Fruit fly (Drosophila melanogaster) whole organism, embryonic: Measurements from ENCODE around the gene ZIPIC.

ENCODE experiments used
- Asciz ChIP-seq: fragments of 200-800 bp; sonication (Bioruptor generic); optimal IDR thresholded peaks from 2 replicates; lab custom pipeline; 2017; ENCODE audit warnings: missing biosample characterization, mild to moderate bottlenecking, missing genetic modification characterization, missing genetic modification reagents
- Atf-2 ChIP-seq: fragments of 200-800 bp; sonication (Bioruptor generic); optimal IDR thresholded peaks from 2 replicates; lab custom pipeline; 2016; ENCODE audit warnings: missing biosample characterization, missing genetic modification characterization
- BEAF-32 ChIP-seq: fragments of 200-800 bp; sonication (Bioruptor generic); optimal IDR thresholded peaks from 3 replicates; lab custom pipeline; 2017; ENCODE audit warnings: missing biosample characterization, missing genetic modification characterization, mild to moderate bottlenecking, moderate library complexity, missing genetic modification reagents
- CG10321 ChIP-seq: fragments of 200-800 bp; sonication (Bioruptor generic); IDR thresholded peaks from 2 replicates; pipeline ENCODE4 v1.3.6; 2022; ENCODE audit warnings: missing biosample characterization, missing genetic modification characterization
- CG11695 ChIP-seq: fragments of 200-800 bp; sonication (Bioruptor generic); IDR thresholded peaks from 3 replicates; pipeline ENCODE4 v1.3.6; 2022; ENCODE audit warnings: missing biosample characterization, missing genetic modification characterization
- CG11696 ChIP-seq: fragments of 200-800 bp; sonication (Bioruptor generic); IDR thresholded peaks from 2 replicates; pipeline ENCODE4 v1.3.6; 2022; ENCODE audit warnings: missing biosample characterization, missing genetic modification characterization
- CG13296 ChIP-seq: fragments of 200-800 bp; sonication (Bioruptor generic); optimal IDR thresholded peaks from 3 replicates; lab custom pipeline; 2018; ENCODE audit warnings: missing biosample characterization, mild to moderate bottlenecking, missing genetic modification characterization
- CG15479 ChIP-seq: fragments of 200-800 bp; sonication (Bioruptor generic); optimal IDR thresholded peaks from 3 replicates; lab custom pipeline; 2019; ENCODE audit warnings: missing biosample characterization, mild to moderate bottlenecking, missing genetic modification characterization, moderate library complexity
- CG15514 ChIP-seq: fragments of 200-800 bp; sonication (Bioruptor generic); optimal IDR thresholded peaks from 3 replicates; lab custom pipeline; 2017; ENCODE audit warnings: missing biosample characterization, missing genetic modification characterization, mild to moderate bottlenecking, moderate library complexity, missing genetic modification reagents
- CG2678 ChIP-seq: fragments of 200-800 bp; sonication (Bioruptor generic); optimal IDR thresholded peaks from 3 replicates; lab custom pipeline; 2019; ENCODE audit warnings: missing biosample characterization, mild to moderate bottlenecking, missing genetic modification characterization, moderate library complexity
- CG31224 ChIP-seq: fragments of 200-800 bp; sonication (Bioruptor generic); IDR thresholded peaks from 2 replicates; pipeline ENCODE4 v1.3.6; 2022; ENCODE audit warnings: missing biosample characterization, missing genetic modification characterization
- CG31365 ChIP-seq: fragments of 200-800 bp; sonication (Bioruptor generic); optimal IDR thresholded peaks from 2 replicates; lab custom pipeline; 2018; ENCODE audit warnings: missing biosample characterization, mild to moderate bottlenecking, missing genetic modification characterization
- CG3281 ChIP-seq: fragments of 200-800 bp; sonication (Bioruptor generic); optimal IDR thresholded peaks from 3 replicates; lab custom pipeline; 2017; ENCODE audit warnings: missing biosample characterization, mild to moderate bottlenecking, missing genetic modification characterization
- CG3726 ChIP-seq: fragments of 200-800 bp; sonication (Bioruptor generic); IDR thresholded peaks from 3 replicates; pipeline ENCODE4, ENCODE4 v1.3.6; 2022; ENCODE audit warnings: missing biosample characterization, missing genetic modification characterization
- CG4730 ChIP-seq: fragments of 200-800 bp; sonication (Bioruptor generic); IDR thresholded peaks from 2 replicates; pipeline ENCODE4 v1.3.6; 2022; ENCODE audit warnings: missing biosample characterization, missing genetic modification characterization
- CG4820 ChIP-seq: fragments of 200-800 bp; sonication (Bioruptor generic); optimal IDR thresholded peaks from 3 replicates; lab custom pipeline; 2016; ENCODE audit warnings: missing biosample characterization, missing genetic modification characterization
- CG5953 ChIP-seq: fragments of 200-800 bp; sonication (Bioruptor generic); IDR thresholded peaks from 2 replicates; pipeline ENCODE4 v1.3.6; 2022; ENCODE audit warnings: missing biosample characterization, missing genetic modification characterization
- CG6175 ChIP-seq: fragments of 200-800 bp; sonication (Bioruptor generic); IDR thresholded peaks from 3 replicates; pipeline ENCODE4 v1.3.6; 2022; ENCODE audit warnings: missing biosample characterization, missing genetic modification characterization
- CG8281 ChIP-seq: fragments of 200-800 bp; sonication (Bioruptor generic); optimal IDR thresholded peaks from 2 replicates; lab custom pipeline; 2018; ENCODE audit warnings: missing biosample characterization, mild to moderate bottlenecking, missing genetic modification characterization, moderate library complexity
- CG8478 ChIP-seq: fragments of >200 bp; optimal IDR thresholded peaks from 2 replicates; lab custom pipeline; 2018
- CG9215 ChIP-seq: fragments of 200-800 bp; sonication (Bioruptor generic); IDR thresholded peaks from 2 replicates; pipeline ENCODE4 v1.3.6; 2022; ENCODE audit warnings: missing biosample characterization, missing genetic modification characterization
- CkIIα-i1 ChIP-seq: fragments of 200-800 bp; sonication (Bioruptor generic); IDR thresholded peaks from 2 replicates; pipeline ENCODE4 v1.3.6; 2022; ENCODE audit warnings: missing biosample characterization, missing genetic modification characterization
- Eip74EF ChIP-seq, 2 experiments: fragments of 200-800 bp in 1 of 2; fragments of >200 bp in 1 of 2; sonication (Bioruptor generic) in 1 of 2; optimal IDR thresholded peaks; 2 replicates each; lab custom pipeline; 2017 to 2019; ENCODE audit warnings: missing biosample characterization in 2 of 2, missing genetic modification characterization in 2 of 2, mild to moderate bottlenecking in 1 of 2, moderate library complexity in 1 of 2
- Ets97D ChIP-seq: fragments of 200-800 bp; sonication (Bioruptor generic); optimal IDR thresholded peaks from 3 replicates; lab custom pipeline; 2016; ENCODE audit warnings: missing biosample characterization, missing genetic modification characterization
- Fer1 ChIP-seq: fragments of 200-800 bp; sonication (Bioruptor generic); optimal IDR thresholded peaks from 2 replicates; lab custom pipeline; 2017; ENCODE audit warnings: missing biosample characterization, mild to moderate bottlenecking, missing genetic modification characterization
- HLH3B ChIP-seq: fragments of 200-800 bp; sonication (Bioruptor generic); IDR thresholded peaks from 2 replicates; pipeline ENCODE4 v1.3.6; 2022; ENCODE audit warnings: missing biosample characterization, missing genetic modification characterization
- Hand ChIP-seq: fragments of 200-800 bp; sonication (Bioruptor generic); optimal IDR thresholded peaks from 2 replicates; lab custom pipeline; 2017; ENCODE audit warnings: mild to moderate bottlenecking, missing biosample characterization, missing genetic modification reagents, missing genetic modification characterization
- Med ChIP-seq: fragments of 200-800 bp; sonication (Bioruptor generic); peaks from one replicate; lab custom pipeline; 2016; ENCODE audit warnings: missing biosample characterization, missing genetic modification characterization, mild to moderate bottlenecking, inconsistent platforms, moderate library complexity
- Meics ChIP-seq: fragments of 200-800 bp; sonication (Bioruptor generic); optimal IDR thresholded peaks from 2 replicates; lab custom pipeline; 2017; ENCODE audit warnings: missing biosample characterization, mild to moderate bottlenecking, missing genetic modification characterization
- Oaz ChIP-seq: fragments of 200-800 bp; sonication (Bioruptor generic); IDR thresholded peaks from 2 replicates; pipeline ENCODE4 v1.3.6; 2022; ENCODE audit warnings: missing biosample characterization, missing genetic modification characterization
- Poxn ChIP-seq: fragments of 200-800 bp; sonication (Bioruptor generic); IDR thresholded peaks from 2 replicates; pipeline ENCODE4 v1.3.6; 2022; ENCODE audit warnings: missing biosample characterization, missing genetic modification characterization
- Xrp1 ChIP-seq: fragments of 200-800 bp; sonication (Bioruptor generic); IDR thresholded peaks from 2 replicates; pipeline ENCODE4 v1.3.6; 2022; ENCODE audit warnings: missing biosample characterization, missing genetic modification characterization
- aop ChIP-seq: fragments of 200-800 bp; sonication (Bioruptor generic); IDR thresholded peaks from 2 replicates; pipeline ENCODE4 v1.3.6; 2022; ENCODE audit warnings: missing biosample characterization, missing genetic modification characterization
- bbx ChIP-seq: fragments of 200-800 bp; sonication (Bioruptor generic); IDR thresholded peaks from 2 replicates; pipeline ENCODE4 v1.3.6; 2022; ENCODE audit warnings: missing biosample characterization, missing genetic modification characterization; ENCODE audit not compliant: partially characterized antibody
- cas ChIP-seq: fragments of 200-800 bp; sonication (Bioruptor generic); IDR thresholded peaks from 2 replicates; pipeline ENCODE4 v1.3.6; 2022; ENCODE audit warnings: missing biosample characterization, missing genetic modification characterization
- crol ChIP-seq: fragments of 200-800 bp; sonication (Bioruptor generic); IDR thresholded peaks from 2 replicates; pipeline ENCODE4 v1.3.6; 2022; ENCODE audit warnings: missing biosample characterization, missing genetic modification characterization
- dm ChIP-seq: fragments of 200-800 bp; sonication (Bioruptor generic); optimal IDR thresholded peaks from 3 replicates; lab custom pipeline; 2016; ENCODE audit warnings: missing biosample characterization, missing genetic modification characterization
- fd102C ChIP-seq: fragments of 200-800 bp; sonication (Bioruptor generic); optimal IDR thresholded peaks from 2 replicates; lab custom pipeline; 2018; ENCODE audit warnings: missing biosample characterization, mild to moderate bottlenecking, missing genetic modification characterization, moderate library complexity
- fd64A ChIP-seq: fragments of 200-800 bp; sonication (Bioruptor generic); optimal IDR thresholded peaks from 3 replicates; lab custom pipeline; 2018; ENCODE audit warnings: missing biosample characterization, mild to moderate bottlenecking, missing genetic modification characterization
- lilli ChIP-seq: fragments of 200-800 bp; sonication (Bioruptor generic); optimal IDR thresholded peaks from 3 replicates; lab custom pipeline; 2016; ENCODE audit warnings: missing biosample characterization, missing genetic modification characterization
- lov ChIP-seq, 2 experiments: fragments of 200-800 bp in 1 of 2; fragments of >200 bp in 1 of 2; sonication (Bioruptor generic) in 1 of 2; IDR thresholded peaks in 1 of 2; optimal IDR thresholded peaks in 1 of 2; 2 replicates in 1 of 2; 3 replicates in 1 of 2; pipeline versions ENCODE4 v1.3.6 to Lab custom; 2017 to 2022; ENCODE audit warnings: missing biosample characterization in 1 of 2, missing genetic modification characterization in 1 of 2
- luna ChIP-seq: fragments of 200-800 bp; sonication (Bioruptor generic); optimal IDR thresholded peaks from 2 replicates; lab custom pipeline; 2016; ENCODE audit warnings: missing biosample characterization, missing genetic modification characterization
- mam ChIP-seq: fragments of 200-800 bp; sonication (Bioruptor generic); optimal IDR thresholded peaks from 3 replicates; lab custom pipeline; 2016; ENCODE audit warnings: missing biosample characterization, missing genetic modification characterization
- mld ChIP-seq: fragments of 200-800 bp; sonication (Bioruptor generic); IDR thresholded peaks from 3 replicates; pipeline ENCODE4 v1.3.6; 2022; ENCODE audit warnings: missing biosample characterization, missing genetic modification characterization; ENCODE audit not compliant: partially characterized antibody
- onecut ChIP-seq: fragments of 200-800 bp; sonication (Bioruptor generic); IDR thresholded peaks from 2 replicates; pipeline ENCODE4 v1.3.6; 2022; ENCODE audit warnings: missing biosample characterization, missing genetic modification characterization
- pros ChIP-seq: fragments of 200-800 bp; sonication (Bioruptor generic); optimal IDR thresholded peaks from 3 replicates; lab custom pipeline; 2019; ENCODE audit warnings: missing biosample characterization, mild to moderate bottlenecking, missing genetic modification characterization, moderate library complexity
- tx ChIP-seq: fragments of 200-800 bp; sonication (Bioruptor generic); optimal IDR thresholded peaks from 2 replicates; lab custom pipeline; 2016; ENCODE audit warnings: missing biosample characterization, missing genetic modification characterization
- vvl ChIP-seq: fragments of 200-800 bp; sonication (Bioruptor generic); IDR thresholded peaks from 2 replicates; pipeline ENCODE4 v1.3.6; 2022; ENCODE audit warnings: missing biosample characterization, missing genetic modification characterization
- zf30C ChIP-seq: fragments of 200-800 bp; sonication (Bioruptor generic); optimal IDR thresholded peaks from 3 replicates; lab custom pipeline; 2018; ENCODE audit warnings: missing biosample characterization, mild to moderate bottlenecking, missing genetic modification characterization

Gene ZIPIC

DNA sequence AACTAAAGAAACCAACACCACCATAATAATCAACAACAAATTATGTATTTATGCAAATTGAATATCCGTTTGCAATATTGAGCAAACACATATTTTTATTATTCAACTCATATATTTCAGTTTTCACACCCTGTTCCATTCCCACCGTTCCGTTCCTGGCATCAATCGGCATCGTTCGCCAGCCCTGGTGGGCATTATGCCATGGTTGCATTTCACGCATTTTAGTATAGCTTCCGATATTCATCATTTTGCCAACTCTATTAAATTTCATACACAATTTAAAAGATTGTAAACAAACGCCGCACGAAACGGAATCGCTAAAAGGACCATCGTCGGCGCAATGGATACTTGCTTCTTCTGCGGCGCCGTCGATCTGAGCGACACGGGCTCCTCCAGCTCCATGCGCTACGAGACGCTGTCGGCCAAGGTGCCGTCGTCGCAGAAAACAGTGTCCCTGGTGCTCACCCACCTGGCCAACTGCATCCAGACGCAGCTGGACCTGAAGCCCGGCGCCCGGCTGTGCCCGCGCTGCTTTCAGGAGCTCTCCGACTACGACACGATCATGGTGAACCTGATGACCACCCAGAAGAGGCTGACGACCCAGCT, 6.6 kb upstream of the ZIPIC start, which contains the start of gene Sry-delta (continued):
- TF ChIP-seq Hand (GFP tag; lab: Kevin White, UChicago) = no peak
- TF ChIP-seq lov (optimal IDR thresholded peaks at IDR 0.05; lab: Kevin White, UChicago) = no peak
- peak; percentile 64; the same call in 2 of the 3 replicates for TF ChIP-seq lov (GFP tag; IDR thresholded peaks at IDR 0.05; lab: Robert Waterston, UW)
- peak; percentile 94 for TF ChIP-seq mam (GFP tag; lab: Kevin White, UChicago)
- peak; percentile 50 for TF ChIP-seq onecut (GFP tag; lab: Robert Waterston, UW)
- TF ChIP-seq CG11695 (GFP tag; lab: Robert Waterston, UW) = peak; percentile 36; the same call in 1 of the 3 replicates
- TF ChIP-seq BEAF-32 (GFP tag; lab: Kevin White, UChicago) = peak; percentile 89
- peak; percentile 83 for TF ChIP-seq tx (GFP tag; lab: Kevin White, UChicago)
- peak; percentile 93 for TF ChIP-seq lilli (GFP tag; lab: Kevin White, UChicago)
- peak; percentile 84 for TF ChIP-seq luna (GFP tag; lab: Kevin White, UChicago)
- TF ChIP-seq CG3281 (GFP tag; lab: Kevin White, UChicago) = peak; percentile 82
- no peak for TF ChIP-seq CG11696
- peak; percentile 74 for TF ChIP-seq cas (GFP tag; lab: Robert Waterston, UW)
- TF ChIP-seq CG31224 = peak; percentile 57
- TF ChIP-seq bbx (GFP tag; lab: Robert Waterston, UW) = peak; percentile 77
- peak; percentile 76 for TF ChIP-seq Fer1 (GFP tag; lab: Kevin White, UChicago)
- peak; percentile 42; the same call in 1 of the 2 replicates for TF ChIP-seq Poxn (GFP tag; lab: Robert Waterston, UW)
- TF ChIP-seq crol (GFP tag; lab: Robert Waterston, UW) = no peak
- TF ChIP-seq CG4820 (GFP tag; lab: Kevin White, UChicago) = peak; percentile 65
- TF ChIP-seq Xrp1 (GFP tag; lab: Robert Waterston, UW) = peak; percentile 68; the same call in 1 of the 2 replicates
- peak; percentile 41; the same call in 1 of the 3 replicates for TF ChIP-seq mld
- peak; percentile 90 for TF ChIP-seq vvl (GFP tag; lab: Robert Waterston, UW)
- peak; percentile 97 for TF ChIP-seq Ets97D (GFP tag; lab: Kevin White, UChicago)
- TF ChIP-seq Med = peak; percentile 99
- 0 out of 2 replicates have a peak, but pooled peaks have one; percentile 23 for TF ChIP-seq CG5953 (GFP tag; lab: Robert Waterston, UW)
- peak; percentile 83 for TF ChIP-seq aop
- TF ChIP-seq CG31365 (tag; lab: Kevin White, UChicago) = no peak
- no peak for TF ChIP-seq fd64A (GFP tag; lab: Kevin White, UChicago)
- peak; percentile 58 for TF ChIP-seq Atf-2
- peak; percentile 76 for TF ChIP-seq Meics (GFP tag; lab: Kevin White, UChicago)
- peak; percentile 44 for TF ChIP-seq fd102C
- TF ChIP-seq CG2678 (tag; lab: Kevin White, UChicago) = no peak
- TF ChIP-seq zf30C (GFP tag; lab: Kevin White, UChicago) = no peak
- no peak for TF ChIP-seq Asciz (GFP tag; lab: Kevin White, UChicago)
- peak; percentile 8; the same call in 1 of the 2 replicates for TF ChIP-seq CG10321
- peak; percentile 58 for TF ChIP-seq CG13296
- TF ChIP-seq Oaz (GFP tag; lab: Robert Waterston, UW) = peak; percentile 49
- TF ChIP-seq CG8478 = no peak
- TF ChIP-seq CG9215 (GFP tag; lab: Robert Waterston, UW) = peak; percentile 75
- 0 out of 3 replicates have a peak, but pooled peaks have one; percentile 49 for TF ChIP-seq CG3726 (GFP tag; lab: Robert Waterston, UW)
- no peak for TF ChIP-seq CG8281
- TF ChIP-seq CG15514 (GFP tag; lab: Kevin White, UChicago) = peak; percentile 91
- TF ChIP-seq pros (GFP tag; lab: Kevin White, UChicago) = no peak
- peak; percentile 82 for TF ChIP-seq dm (GFP tag; lab: Kevin White, UChicago)
- peak; percentile 48; the same call in 1 of the 3 replicates for TF ChIP-seq CG6175
- no peak for TF ChIP-seq Eip74EF (GFP tag; optimal IDR thresholded peaks at IDR 0.05; lab: Kevin White, UChicago)
- no peak for TF ChIP-seq CG15479
- peak; percentile 62 for TF ChIP-seq CG4730 (GFP tag; lab: Robert Waterston, UW)
- no peak for TF ChIP-seq CkIIα-i1 (GFP tag; lab: Robert Waterston, UW)
- TF ChIP-seq HLH3B (GFP tag; lab: Robert Waterston, UW) = peak; percentile 63
